Worm (Caenorhabditis elegans): ENCODE results near the gene mca-3.

DNA sequence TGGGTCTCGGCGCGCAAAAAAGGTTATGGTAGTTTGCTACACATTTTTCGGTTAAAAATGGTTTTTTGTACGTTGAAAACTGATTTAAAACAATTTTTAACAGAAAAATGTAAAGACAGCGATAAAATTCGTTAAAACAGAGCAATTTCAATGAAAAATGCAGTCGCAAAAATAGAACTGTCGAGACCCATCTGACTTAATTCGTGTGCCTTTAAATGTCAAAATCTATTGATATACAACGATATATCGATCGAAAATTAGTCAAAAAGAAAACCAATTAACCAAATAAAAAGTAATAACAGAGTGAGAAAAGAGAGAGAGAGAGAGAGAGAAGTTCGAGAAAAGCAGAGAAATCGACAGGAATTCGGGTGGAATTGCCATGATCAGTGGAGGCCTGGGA, 11.9 kb downstream of the mca-3 start:
- TF ChIP-seq him-1 (tag; optimal IDR thresholded peaks at IDR 0.05) (no peak), W03F9.2 (tag; optimal IDR thresholded peaks at IDR 0.05) (no peak), dao-5 (tag; optimal IDR thresholded peaks at IDR 0.05) (no peak)
